Fruit fly (Drosophila melanogaster) whole organism, pupa: ENCODE data around the gene kat-60L1.
A peak's percentile ranks its signal among the peaks of the same experiment; 100 is the strongest.

Source experiments
- CG10348 ChIP-seq: fragments of 200-800 bp; sonication (Bioruptor generic); IDR thresholded peaks from 2 replicates; pipeline ENCODE4 v1.3.6; 2022; ENCODE audit warnings: missing biosample characterization, missing genetic modification characterization
- CG12605 ChIP-seq: fragments of 200-800 bp; sonication (Bioruptor generic); IDR thresholded peaks from 2 replicates; pipeline ENCODE4 v1.3.6; 2022; ENCODE audit warnings: missing biosample characterization, missing genetic modification characterization
- CG13204 ChIP-seq: fragments of 200-800 bp; sonication (Bioruptor generic); optimal IDR thresholded peaks from 2 replicates; lab custom pipeline; 2018; ENCODE audit warnings: missing biosample characterization, mild to moderate bottlenecking, missing genetic modification characterization, moderate library complexity
- CG14655 ChIP-seq: fragments of 200-800 bp; sonication (Bioruptor generic); optimal IDR thresholded peaks from 3 replicates; lab custom pipeline; 2017; ENCODE audit warnings: mild to moderate bottlenecking, missing biosample characterization, missing genetic modification reagents, missing genetic modification characterization
- CG15710 ChIP-seq: fragments of 200-800 bp; sonication (Bioruptor generic); optimal IDR thresholded peaks from 2 replicates; lab custom pipeline; 2018; ENCODE audit warnings: missing biosample characterization, mild to moderate bottlenecking, missing genetic modification characterization, moderate library complexity
- CG17806 ChIP-seq: fragments of 200-800 bp; sonication (Bioruptor generic); optimal IDR thresholded peaks from 2 replicates; lab custom pipeline; 2018; ENCODE audit warnings: missing biosample characterization, mild to moderate bottlenecking, missing genetic modification characterization, moderate library complexity
- CG32121 ChIP-seq: fragments of 200-800 bp; sonication (Bioruptor generic); IDR thresholded peaks from 2 replicates; pipeline ENCODE4 v1.3.6; 2022; ENCODE audit warnings: missing biosample characterization, missing genetic modification characterization
- CG34367 ChIP-seq: fragments of 200-800 bp; sonication (Bioruptor generic); optimal IDR thresholded peaks from 2 replicates; lab custom pipeline; 2018; ENCODE audit warnings: missing biosample characterization, mild to moderate bottlenecking, missing genetic modification characterization
- CG4496 ChIP-seq: fragments of 200-800 bp; sonication (Bioruptor generic); IDR thresholded peaks from 3 replicates; pipeline ENCODE4 v1.3.6; 2022; ENCODE audit warnings: missing biosample characterization, missing genetic modification characterization
- CG8159 ChIP-seq: fragments of 200-800 bp; sonication (Bioruptor generic); optimal IDR thresholded peaks from 3 replicates; lab custom pipeline; 2018; ENCODE audit warnings: missing biosample characterization, mild to moderate bottlenecking, missing genetic modification characterization, moderate library complexity
- CG8301 ChIP-seq: fragments of 200-800 bp; sonication (Bioruptor generic); optimal IDR thresholded peaks from 2 replicates; lab custom pipeline; 2018; ENCODE audit warnings: missing biosample characterization, mild to moderate bottlenecking, missing genetic modification characterization
- CG9948 ChIP-seq: fragments of 200-800 bp; sonication (Bioruptor generic); optimal IDR thresholded peaks from 2 replicates; lab custom pipeline; 2018; ENCODE audit warnings: missing biosample characterization, mild to moderate bottlenecking, missing genetic modification characterization, moderate library complexity
- D1 ChIP-seq: fragments of 200-800 bp; sonication (Bioruptor generic); optimal IDR thresholded peaks from 2 replicates; lab custom pipeline; 2018; ENCODE audit warnings: missing biosample characterization, mild to moderate bottlenecking, missing genetic modification characterization, moderate library complexity
- EcR ChIP-seq: fragments of 200-800 bp; sonication (Bioruptor generic); optimal IDR thresholded peaks from 3 replicates; lab custom pipeline; 2019; ENCODE audit warnings: missing biosample characterization, missing genetic modification characterization, mild to moderate bottlenecking, moderate library complexity, missing genetic modification reagents
- Ets98B ChIP-seq: fragments of 200-800 bp; sonication (Bioruptor generic); IDR thresholded peaks from 2 replicates; pipeline ENCODE4 v1.3.6; 2022; ENCODE audit warnings: missing biosample characterization, missing genetic modification characterization
- Pif1A ChIP-seq: fragments of 200-800 bp; sonication (Bioruptor generic); optimal IDR thresholded peaks from 3 replicates; lab custom pipeline; 2016; ENCODE audit warnings: missing biosample characterization, missing genetic modification characterization
- Pif1B ChIP-seq: fragments of 200-800 bp; sonication (Bioruptor generic); optimal IDR thresholded peaks from 3 replicates; lab custom pipeline; 2016; ENCODE audit warnings: missing biosample characterization, missing genetic modification characterization
- Snoo ChIP-seq: fragments of 200-800 bp; sonication (Bioruptor generic); optimal IDR thresholded peaks from 3 replicates; lab custom pipeline; 2017; ENCODE audit warnings: missing biosample characterization, mild to moderate bottlenecking, missing genetic modification characterization, inconsistent platforms
- fd96Ca ChIP-seq: fragments of 200-800 bp; sonication (Bioruptor generic); IDR thresholded peaks from 3 replicates; pipeline ENCODE4 v1.3.6; 2022; ENCODE audit warnings: missing biosample characterization, missing genetic modification characterization
- gl ChIP-seq: fragments of 200-800 bp; sonication (Bioruptor generic); optimal IDR thresholded peaks from 2 replicates; lab custom pipeline; 2018; ENCODE audit warnings: missing biosample characterization, mild to moderate bottlenecking, missing genetic modification characterization
- rn ChIP-seq: fragments of 200-800 bp; sonication (Bioruptor generic); IDR thresholded peaks from 2 replicates; pipeline ENCODE4 v1.3.6; 2022; ENCODE audit warnings: missing biosample characterization, missing genetic modification characterization

kat-60L1 gene

DNA sequence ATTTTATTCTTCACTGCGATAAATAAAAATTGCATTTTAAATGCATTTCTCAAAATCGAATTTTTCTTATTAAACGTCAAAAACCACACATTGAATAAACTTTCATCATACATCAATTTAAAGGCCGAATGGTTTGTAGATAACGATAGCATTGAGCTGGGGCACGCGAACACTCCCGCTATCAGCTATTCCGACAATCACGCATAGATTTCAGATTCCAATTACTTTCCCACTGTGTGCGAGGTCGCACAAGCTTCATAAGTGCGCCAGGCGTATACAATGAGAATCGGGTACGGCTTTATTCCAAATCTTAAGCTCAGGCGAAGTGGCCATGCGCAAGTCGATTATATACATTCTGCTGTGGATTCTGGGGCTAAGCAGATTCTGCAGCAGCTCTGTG is 40.2 kb downstream of the kat-60L1 start, which contains the start of gene CG46303:
CG46303 (plus strand) TSS at position 223 of the 400 bp plus-strand sequence.
- no peak for TF ChIP-seq Ets98B
- no peak for TF ChIP-seq Snoo (tag; lab: Kevin White, UChicago)
- no peak for TF ChIP-seq CG8159 (tag; lab: Kevin White, UChicago)
- TF ChIP-seq CG9948 (tag; lab: Kevin White, UChicago) = no peak
- TF ChIP-seq fd96Ca (GFP tag; lab: Robert Waterston, UW) = no peak
- no peak for TF ChIP-seq CG34367
- TF ChIP-seq Pif1B (GFP tag; lab: Kevin White, UChicago) = no peak
- TF ChIP-seq CG17806 (tag; lab: Kevin White, UChicago) = no peak

DNA sequence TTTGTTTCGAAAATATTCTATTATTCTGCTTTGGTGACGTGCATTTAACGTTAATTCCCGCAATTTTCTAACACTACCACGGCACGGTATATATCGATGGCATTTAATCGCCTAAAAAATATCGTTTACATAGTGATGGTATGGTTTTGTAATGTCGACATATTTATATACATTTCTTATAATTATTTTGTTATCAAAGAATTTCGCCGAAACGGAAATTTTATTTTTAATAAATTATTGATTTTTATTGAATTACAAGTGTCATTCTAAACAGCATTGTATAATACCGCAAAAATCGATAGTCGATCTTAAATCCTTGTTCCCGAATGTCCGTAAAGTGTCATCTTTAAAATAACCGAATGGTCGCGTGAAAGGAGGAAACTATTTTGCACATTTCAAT is 42.9 kb downstream of the kat-60L1 start, which contains the start of the genes Sec20 and dgrn:
Sec20 (minus strand) TSS at position 77 of the 400 bp plus-strand sequence.
dgrn (plus strand) TSS at position 160 of the 400 bp plus-strand sequence.
- TF ChIP-seq CG17806 (tag; lab: Kevin White, UChicago) = peak; percentile 55
- peak; percentile 25 for TF ChIP-seq CG34367
- TF ChIP-seq Ets98B = peak; percentile 22; the same call in 1 of the 2 replicates
- peak; percentile 66 for TF ChIP-seq CG8159 (tag; lab: Kevin White, UChicago)
- TF ChIP-seq Snoo (tag; lab: Kevin White, UChicago) = peak; percentile 48
- no peak for TF ChIP-seq gl (tag; lab: Kevin White, UChicago)
- no peak for TF ChIP-seq CG10348 (GFP tag; lab: Robert Waterston, UW)
- TF ChIP-seq CG4496 = no peak
- no peak for TF ChIP-seq rn (GFP tag; lab: Robert Waterston, UW)
- TF ChIP-seq CG9948 (tag; lab: Kevin White, UChicago) = peak; percentile 43
- TF ChIP-seq fd96Ca (GFP tag; lab: Robert Waterston, UW) = no peak
- peak; percentile 60 for TF ChIP-seq CG15710 (tag; lab: Kevin White, UChicago)
- TF ChIP-seq Pif1B (GFP tag; lab: Kevin White, UChicago) = peak; percentile 55
- TF ChIP-seq CG13204 (GFP tag; lab: Kevin White, UChicago) = no peak

DNA sequence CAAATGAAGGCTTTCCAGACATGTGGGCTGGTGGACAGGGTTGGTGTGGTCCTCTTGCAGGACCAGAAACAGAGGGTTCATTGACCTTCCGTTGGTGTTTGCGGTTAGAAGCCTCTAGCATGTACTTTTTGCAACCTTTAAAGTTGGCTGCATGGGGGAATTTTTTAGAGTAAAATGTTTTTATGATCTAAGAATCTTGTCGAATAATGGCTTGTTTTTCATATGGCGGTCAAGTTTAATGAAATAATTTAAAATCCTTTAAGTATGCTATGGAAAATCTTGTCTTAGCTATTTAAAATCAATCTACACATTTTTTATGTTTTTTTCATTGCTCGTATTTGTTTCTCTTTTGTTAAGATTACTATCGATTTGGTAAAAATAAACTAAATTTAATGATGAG is 48.2 kb downstream of the kat-60L1 start, which contains the start of gene glob3:
glob3 (plus strand) TSS at position 301 of the 400 bp plus-strand sequence.
- TF ChIP-seq CG15710 (tag; lab: Kevin White, UChicago) = no peak
- no peak for TF ChIP-seq CG8301
- no peak for TF ChIP-seq CG13204 (GFP tag; lab: Kevin White, UChicago)
- no peak for TF ChIP-seq CG17806 (tag; lab: Kevin White, UChicago)
- TF ChIP-seq EcR (GFP tag; lab: Kevin White, UChicago) = no peak
- no peak for TF ChIP-seq rn (GFP tag; lab: Robert Waterston, UW)
- no peak for TF ChIP-seq Ets98B
- TF ChIP-seq CG9948 (tag; lab: Kevin White, UChicago) = no peak
- TF ChIP-seq CG14655 (GFP tag; lab: Kevin White, UChicago) = no peak
- no peak for TF ChIP-seq CG10348 (GFP tag; lab: Robert Waterston, UW)
- no peak for TF ChIP-seq CG12605 (GFP tag; lab: Robert Waterston, UW)
- no peak for TF ChIP-seq CG34367
- no peak for TF ChIP-seq CG4496
- TF ChIP-seq Snoo (tag; lab: Kevin White, UChicago) = no peak
- no peak for TF ChIP-seq D1 (tag; lab: Kevin White, UChicago)

DNA sequence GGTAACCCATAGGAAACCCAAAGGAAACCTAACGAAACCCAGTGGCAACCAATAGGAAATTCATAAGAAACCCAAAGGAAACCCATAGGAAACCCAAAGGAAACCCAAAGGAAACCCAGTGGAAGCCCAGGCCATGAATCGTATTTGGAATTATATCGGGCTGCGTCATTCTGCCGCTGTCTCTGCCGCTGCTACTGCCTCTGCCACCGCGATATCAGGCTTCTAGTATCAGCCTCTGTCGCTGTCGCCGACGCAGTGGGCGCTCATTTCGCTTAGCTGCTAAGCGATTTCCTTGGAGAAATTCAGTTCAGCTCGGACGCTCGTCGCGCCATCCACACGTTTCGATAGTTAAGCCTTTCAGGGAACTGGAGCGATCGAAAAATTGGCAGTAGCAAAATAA is 49.8 kb downstream of the kat-60L1 start, which contains the start of gene CG1208:
CG1208 (plus strand) TSS at position 301 of the 400 bp plus-strand sequence.
- TF ChIP-seq CG10348 (GFP tag; lab: Robert Waterston, UW) (no peak), rn (GFP tag; lab: Robert Waterston, UW) (no peak), gl (tag; lab: Kevin White, UChicago) (no peak), Ets98B (no peak), CG34367 (no peak), CG12605 (GFP tag; lab: Robert Waterston, UW) (no peak), EcR (GFP tag; lab: Kevin White, UChicago) (no peak), fd96Ca (GFP tag; lab: Robert Waterston, UW) (no peak), CG13204 (GFP tag; lab: Kevin White, UChicago) (no peak), CG17806 (tag; lab: Kevin White, UChicago) (no peak), CG32121 (no peak), Pif1B (GFP tag; lab: Kevin White, UChicago) (no peak), CG8301 (no peak), Snoo (tag; lab: Kevin White, UChicago) (no peak), CG8159 (tag; lab: Kevin White, UChicago) (no peak)
- TF ChIP-seq, all 21 proteins: peak for 0

DNA sequence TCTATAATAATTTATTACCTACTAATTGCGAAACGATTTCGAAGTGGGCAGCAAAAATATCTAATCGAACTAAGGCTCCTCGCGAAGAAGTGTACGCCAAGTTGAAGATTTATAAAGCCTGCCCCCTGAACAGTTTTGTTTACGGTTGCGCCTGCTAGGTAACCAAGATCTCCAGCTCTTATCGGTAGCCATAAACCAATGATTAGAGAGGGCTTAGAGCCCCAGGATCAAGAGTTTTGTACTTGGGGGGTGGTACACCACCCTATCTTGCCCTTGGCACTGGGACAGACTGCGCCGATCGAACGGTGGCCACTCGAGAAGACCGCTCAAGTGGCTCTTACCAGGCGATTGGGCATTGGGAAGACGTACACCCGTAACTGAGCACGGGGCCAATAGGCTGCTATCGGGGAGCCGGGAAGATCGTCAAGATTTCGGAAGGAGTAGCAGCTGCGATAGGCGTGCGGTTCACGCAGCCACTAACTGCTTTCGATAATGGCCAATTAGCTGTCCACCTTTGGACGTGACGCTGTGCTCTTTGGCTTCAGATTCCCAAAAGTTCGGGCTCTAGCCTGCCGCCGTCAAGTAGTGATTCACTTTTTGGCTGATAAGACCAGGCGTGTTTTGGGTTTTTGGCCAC is 50.9 kb downstream of the kat-60L1 start:
- TF ChIP-seq Ets98B (no peak), fd96Ca (GFP tag; lab: Robert Waterston, UW) (no peak), rn (GFP tag; lab: Robert Waterston, UW) (no peak), CG8301 (no peak), Snoo (tag; lab: Kevin White, UChicago) (no peak), CG4496 (no peak), gl (tag; lab: Kevin White, UChicago) (no peak), CG34367 (no peak), CG9948 (tag; lab: Kevin White, UChicago) (no peak), CG14655 (GFP tag; lab: Kevin White, UChicago) (no peak), CG10348 (GFP tag; lab: Robert Waterston, UW) (no peak), CG32121 (no peak), CG12605 (GFP tag; lab: Robert Waterston, UW) (no peak), Pif1A (GFP tag; lab: Kevin White, UChicago) (no peak), CG17806 (tag; lab: Kevin White, UChicago) (no peak), CG8159 (tag; lab: Kevin White, UChicago) (no peak), D1 (tag; lab: Kevin White, UChicago) (no peak), EcR (GFP tag; lab: Kevin White, UChicago) (no peak)
